Worm (Caenorhabditis elegans): ENCODE results near the gene nep-9.

Gene nep-9

DNA sequence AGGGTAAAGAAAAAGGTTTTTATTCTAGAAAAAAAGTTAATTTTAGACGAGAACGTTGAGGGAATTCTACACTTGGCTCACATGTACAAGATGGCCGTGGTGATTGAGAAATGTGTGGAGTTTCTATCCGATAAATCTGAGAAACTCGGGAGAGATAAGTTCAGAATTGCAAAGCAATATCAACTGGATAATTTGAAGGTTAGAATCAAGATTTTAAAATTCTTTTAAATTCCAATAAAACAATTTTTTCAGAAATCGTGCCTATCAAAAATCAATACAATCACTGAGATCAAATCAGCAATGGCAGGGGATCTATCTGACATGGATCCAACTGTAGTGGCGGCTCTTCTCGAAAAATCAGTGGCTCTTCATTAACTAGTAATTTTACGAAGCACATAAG is 20.8 kb downstream of the nep-9 start, which contains the start of gene Y49F6C.2:
Gene Y49F6C.2, plus strand, starts transcription at position 301 of the 400 bp plus-strand sequence.
- TF ChIP-seq dao-5 (tag; optimal IDR thresholded peaks at IDR 0.05) (no peak), W03F9.2 (tag; optimal IDR thresholded peaks at IDR 0.05) (no peak), him-1 (tag; optimal IDR thresholded peaks at IDR 0.05) (no peak)

DNA sequence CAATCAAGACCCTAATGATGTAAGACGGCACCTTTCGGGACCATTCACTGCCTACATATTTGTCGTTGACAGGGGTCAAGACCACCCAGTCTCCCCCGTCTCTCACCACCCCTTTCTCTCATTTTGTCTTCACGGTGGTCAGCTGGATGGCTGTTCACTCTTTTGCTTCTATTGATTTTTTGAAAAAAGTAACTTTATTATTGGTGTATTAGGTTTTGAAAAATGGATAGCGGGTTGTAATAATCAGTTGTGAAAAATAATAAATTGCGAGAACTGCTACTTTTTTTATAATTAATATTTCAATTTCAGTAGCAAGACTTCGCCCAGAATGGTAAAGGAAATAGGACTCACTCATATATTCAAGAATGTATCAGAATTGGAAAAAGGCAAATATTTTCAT is 22.3 kb downstream of the nep-9 start, which contains the start of gene bath-9:
Gene bath-9, plus strand, starts transcription at position 301 of the 400 bp plus-strand sequence.
- no peak for TF ChIP-seq dao-5 (tag; optimal IDR thresholded peaks at IDR 0.05)
- TF ChIP-seq W03F9.2 (tag; optimal IDR thresholded peaks at IDR 0.05): no peak
- no peak for TF ChIP-seq him-1 (tag; optimal IDR thresholded peaks at IDR 0.05)

DNA sequence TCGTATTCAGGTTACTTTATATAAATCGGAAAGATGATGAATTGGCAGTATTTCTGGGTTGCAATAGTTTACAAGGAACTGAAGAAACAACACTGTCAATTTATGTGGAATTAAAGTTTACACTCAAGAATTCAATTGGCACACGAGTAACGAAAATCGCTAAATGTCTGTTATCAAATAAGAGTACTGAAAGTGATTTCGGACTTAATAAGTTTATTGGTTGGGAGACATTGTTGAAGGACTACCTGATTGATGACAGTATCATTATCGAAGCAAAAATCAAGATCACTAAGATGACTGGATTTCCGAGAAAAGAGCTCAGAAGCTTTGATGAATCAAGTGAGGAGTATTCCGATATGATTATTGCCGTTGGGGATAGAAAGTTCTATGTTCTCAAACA is 23.8 kb downstream of the nep-9 start:
- TF ChIP-seq W03F9.2 (tag; optimal IDR thresholded peaks at IDR 0.05) (no peak), dao-5 (tag; optimal IDR thresholded peaks at IDR 0.05) (no peak), him-1 (tag; optimal IDR thresholded peaks at IDR 0.05) (no peak)

DNA sequence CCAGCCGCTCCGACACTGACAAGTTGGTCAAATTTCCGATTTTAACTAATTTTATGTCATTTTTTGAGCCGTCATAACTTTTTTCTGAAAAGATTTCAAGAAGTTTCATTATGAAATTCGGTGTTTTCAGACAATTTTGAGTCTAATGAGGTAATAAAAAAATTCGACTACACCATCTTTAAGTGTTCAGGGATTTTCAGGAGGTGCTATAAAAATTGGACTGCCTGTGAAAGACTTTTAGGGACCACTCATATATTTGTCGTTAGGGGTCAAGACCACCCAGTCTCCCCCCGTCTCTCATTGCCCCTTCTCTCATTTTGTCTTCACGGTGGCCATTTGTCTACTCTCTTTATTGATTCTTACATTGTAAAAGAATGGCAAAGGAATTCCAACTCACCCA is 24.3 kb downstream of the nep-9 start, which contains the start of gene bath-10:
Gene bath-10, plus strand, starts transcription at position 301 of the 400 bp plus-strand sequence.
- TF ChIP-seq him-1 (tag; optimal IDR thresholded peaks at IDR 0.05): no peak
- TF ChIP-seq dao-5 (tag; optimal IDR thresholded peaks at IDR 0.05): no peak
- no peak for TF ChIP-seq W03F9.2 (tag; optimal IDR thresholded peaks at IDR 0.05)

DNA sequence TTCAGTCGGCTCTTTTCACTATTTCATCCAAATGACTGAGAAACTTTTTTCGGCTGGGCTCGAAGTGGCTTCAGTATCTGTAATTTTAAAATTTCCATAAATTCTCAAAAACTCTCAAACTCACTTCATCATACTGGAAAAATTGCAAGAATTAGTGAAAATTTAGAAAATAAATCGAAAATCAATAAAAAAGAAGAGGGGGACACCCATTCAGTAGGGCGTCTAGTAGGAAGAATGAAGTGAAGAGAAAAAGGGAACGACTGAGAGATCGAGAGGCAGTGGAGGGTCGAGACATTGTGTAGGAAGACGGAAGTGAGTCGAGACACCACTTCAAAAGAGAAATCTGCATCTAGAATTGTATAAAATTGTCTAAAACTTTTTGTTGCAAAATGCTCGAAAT is 25.2 kb downstream of the nep-9 start:
- no peak for TF ChIP-seq W03F9.2 (tag; optimal IDR thresholded peaks at IDR 0.05)

DNA sequence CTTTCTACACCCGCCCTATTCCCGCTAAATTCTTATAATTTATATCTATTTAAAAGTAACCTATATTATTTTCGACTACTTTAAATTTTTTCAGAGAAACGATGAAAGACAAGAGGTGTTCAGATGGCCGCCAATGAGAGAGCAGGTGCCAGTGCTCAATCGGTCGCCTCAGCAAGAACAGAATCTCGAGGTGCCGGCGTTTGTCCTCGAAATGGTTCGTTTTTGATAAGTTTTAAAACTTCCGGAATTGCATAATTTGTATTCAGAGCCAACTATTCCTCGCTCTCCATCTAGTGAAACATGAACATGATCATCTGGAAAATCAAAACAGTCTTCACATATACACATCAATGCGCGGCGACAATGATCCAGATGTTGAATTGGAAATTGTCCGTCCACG is 28.1 kb downstream of the nep-9 start, which contains the start of gene bath-23:
Gene bath-23, plus strand, starts transcription at position 301 of the 400 bp plus-strand sequence.
- TF ChIP-seq dao-5 (tag; optimal IDR thresholded peaks at IDR 0.05) (no peak), him-1 (tag; optimal IDR thresholded peaks at IDR 0.05) (no peak), W03F9.2 (tag; optimal IDR thresholded peaks at IDR 0.05) (no peak)

DNA sequence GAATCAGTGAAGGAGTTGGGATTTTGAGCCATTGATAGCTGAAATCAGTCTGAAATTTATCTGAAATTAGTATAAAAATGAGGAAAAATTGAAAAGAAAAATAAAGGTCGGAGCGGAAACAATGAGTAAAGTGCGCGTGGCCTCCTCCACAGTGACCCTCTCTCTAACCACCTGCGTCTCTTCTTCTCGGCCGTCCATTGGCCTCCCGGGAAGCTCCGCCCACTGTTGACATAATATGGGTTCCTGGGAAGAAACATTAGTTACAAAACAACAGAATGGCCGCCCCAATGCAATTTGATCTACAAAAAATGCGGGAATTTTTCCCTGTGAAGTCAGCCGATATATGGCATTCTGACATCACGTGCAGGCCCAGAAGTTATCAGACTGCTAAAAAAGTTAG is 29.1 kb downstream of the nep-9 start, which contains the start of gene Y49F6C.8:
Gene Y49F6C.8, minus strand, starts transcription at position 51 of the 400 bp plus-strand sequence.
- TF ChIP-seq him-1 (tag; optimal IDR thresholded peaks at IDR 0.05): no peak
- no peak for TF ChIP-seq dao-5 (tag; optimal IDR thresholded peaks at IDR 0.05)
- no peak for TF ChIP-seq W03F9.2 (tag; optimal IDR thresholded peaks at IDR 0.05)

DNA sequence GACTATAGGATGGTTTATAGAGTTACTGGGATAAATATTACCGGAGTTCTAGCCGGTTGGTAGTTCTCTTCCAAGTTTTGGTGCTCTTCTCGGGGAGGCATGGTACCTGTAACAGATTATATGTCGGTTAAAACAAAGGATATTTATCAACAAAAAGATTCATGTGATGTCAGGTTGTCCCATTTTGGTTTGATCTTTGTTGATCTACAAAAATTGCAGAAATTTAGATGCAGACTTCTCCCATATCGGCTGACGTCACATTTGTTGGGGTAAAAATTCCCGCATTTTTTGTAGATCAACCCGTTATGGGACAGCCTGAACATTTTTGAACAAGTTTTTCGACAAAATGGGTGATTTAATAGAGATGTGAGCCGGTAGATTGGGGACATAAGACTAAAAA is 31.0 kb downstream of the nep-9 start, which contains the start of gene Y49F6C.7:
Gene Y49F6C.7, minus strand, starts transcription at position 101 of the 400 bp plus-strand sequence.
- no peak for TF ChIP-seq him-1 (tag; optimal IDR thresholded peaks at IDR 0.05)
- TF ChIP-seq dao-5 (tag; optimal IDR thresholded peaks at IDR 0.05): no peak
- no peak for TF ChIP-seq W03F9.2 (tag; optimal IDR thresholded peaks at IDR 0.05)

DNA sequence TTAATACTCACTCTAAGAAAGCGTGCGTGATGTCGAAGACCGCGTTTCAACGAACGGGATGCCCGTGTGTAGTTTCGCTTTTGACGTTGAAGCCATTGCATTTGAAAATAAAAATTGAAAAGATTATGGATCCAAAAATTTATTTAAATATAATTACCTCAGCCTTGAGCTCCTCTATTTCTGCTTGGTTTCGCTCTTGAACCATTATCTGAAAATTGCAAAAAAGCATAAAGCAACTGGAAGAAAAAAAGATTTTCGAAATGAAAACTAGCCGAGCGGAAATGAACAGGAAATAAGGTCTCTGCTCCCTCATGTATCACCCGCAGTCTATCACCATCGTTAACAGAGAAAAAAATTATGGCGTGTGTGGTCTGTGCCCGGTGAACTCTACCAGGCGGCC is 32.0 kb downstream of the nep-9 start, which contains the start of gene Y49F6C.6:
Gene Y49F6C.6, minus strand, starts transcription at position 101 of the 400 bp plus-strand sequence.
- no peak for TF ChIP-seq dao-5 (tag; optimal IDR thresholded peaks at IDR 0.05)
- TF ChIP-seq him-1 (tag; optimal IDR thresholded peaks at IDR 0.05): no peak
- no peak for TF ChIP-seq W03F9.2 (tag; optimal IDR thresholded peaks at IDR 0.05)

DNA sequence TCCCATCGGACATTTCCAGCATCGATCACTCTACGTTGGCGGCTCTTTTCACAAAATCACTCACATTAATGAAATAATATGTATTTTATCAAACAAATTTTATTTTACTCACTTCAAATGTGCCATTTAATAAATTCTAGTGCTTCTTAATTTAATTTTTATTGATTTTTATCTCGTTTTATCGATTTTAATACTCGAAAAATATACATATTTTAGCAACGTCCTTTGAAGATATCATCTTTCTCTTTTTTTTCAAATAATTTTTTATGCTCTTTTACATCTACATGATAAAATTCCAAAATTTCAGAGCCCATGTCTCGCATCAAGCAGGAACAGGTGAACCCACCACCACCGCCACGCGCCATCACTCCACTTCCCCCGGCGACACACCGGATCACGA is 40.3 kb downstream of the nep-9 start, which contains the start of the genes lido-14 and bath-27:
Gene lido-14, plus strand, starts transcription at position 301 of the 400 bp plus-strand sequence.
Gene bath-27, plus strand, starts transcription at position 306 of the 400 bp plus-strand sequence.
- TF ChIP-seq dao-5 (tag; optimal IDR thresholded peaks at IDR 0.05): no peak
- no peak for TF ChIP-seq him-1 (tag; optimal IDR thresholded peaks at IDR 0.05)
- TF ChIP-seq W03F9.2 (tag; optimal IDR thresholded peaks at IDR 0.05): no peak

DNA sequence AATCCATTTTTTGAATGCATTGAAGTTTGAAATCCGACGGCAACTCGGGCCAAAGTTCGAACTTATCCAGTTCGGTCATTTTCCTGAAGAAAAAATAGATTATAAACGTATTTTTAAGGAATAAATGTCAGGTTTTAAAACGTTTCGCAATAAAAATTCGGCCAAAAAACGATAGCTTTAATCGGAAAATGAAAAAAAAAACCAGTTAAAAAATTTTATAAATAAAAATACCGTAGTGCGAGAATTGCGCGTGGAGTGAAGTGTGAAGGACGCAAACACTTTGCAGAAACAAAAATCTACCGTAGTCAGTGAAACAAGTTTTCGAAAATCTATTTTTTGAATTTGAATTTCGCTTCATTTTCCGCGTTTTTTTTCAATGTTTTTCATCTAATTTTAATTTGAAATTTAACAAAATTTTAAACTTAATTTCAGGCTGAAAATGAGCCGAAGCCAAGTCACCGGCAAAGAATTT is 49.3 kb downstream of the nep-9 start, which contains the start of gene F14D2.8:
Gene F14D2.8, minus strand, starts transcription at position 51 of the 472 bp plus-strand sequence.
- TF ChIP-seq him-1 (tag; optimal IDR thresholded peaks at IDR 0.05) (no peak), dao-5 (tag; optimal IDR thresholded peaks at IDR 0.05) (no peak), W03F9.2 (tag; optimal IDR thresholded peaks at IDR 0.05) (no peak)

DNA sequence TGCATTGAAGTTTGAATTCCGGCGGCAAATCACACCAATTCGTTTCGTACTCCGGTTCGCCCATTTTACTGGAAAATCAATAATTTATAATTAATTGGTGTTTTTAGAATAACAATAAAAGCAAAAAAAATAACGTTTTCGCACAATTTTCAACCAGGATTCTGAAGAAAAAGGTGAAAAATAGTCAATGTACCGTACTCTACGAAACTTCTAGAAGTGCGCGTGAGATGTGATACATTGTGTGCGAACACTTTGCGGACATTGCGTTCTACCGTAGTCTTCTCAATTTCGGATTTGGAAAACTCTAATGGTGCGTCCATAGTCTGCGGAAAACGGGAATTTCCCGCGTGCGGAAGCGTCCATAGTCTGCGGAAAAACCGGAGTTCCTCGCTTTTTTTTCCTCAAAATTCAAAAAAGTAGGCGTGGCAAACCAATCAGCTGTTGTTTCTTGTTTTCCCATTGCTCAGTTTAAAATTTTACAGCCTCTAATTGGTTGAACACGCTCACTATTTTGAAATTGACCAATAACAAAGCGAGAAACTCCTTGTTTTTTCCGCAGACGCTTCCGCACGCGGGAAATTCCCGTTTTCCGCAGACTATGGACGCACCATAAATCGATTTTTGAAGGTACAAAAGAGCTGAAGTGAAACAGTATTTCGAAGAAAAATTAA is 51.0 kb downstream of the nep-9 start, which contains the start of the genes F14D2.14 and bath-29:
Gene F14D2.14, minus strand, starts transcription at position 51 of the 671 bp plus-strand sequence.
Gene bath-29, plus strand, starts transcription at position 621 of the 671 bp plus-strand sequence.
- TF ChIP-seq dao-5 (tag; optimal IDR thresholded peaks at IDR 0.05): no peak
- TF ChIP-seq W03F9.2 (tag; optimal IDR thresholded peaks at IDR 0.05): no peak
- TF ChIP-seq him-1 (tag; optimal IDR thresholded peaks at IDR 0.05): no peak

DNA sequence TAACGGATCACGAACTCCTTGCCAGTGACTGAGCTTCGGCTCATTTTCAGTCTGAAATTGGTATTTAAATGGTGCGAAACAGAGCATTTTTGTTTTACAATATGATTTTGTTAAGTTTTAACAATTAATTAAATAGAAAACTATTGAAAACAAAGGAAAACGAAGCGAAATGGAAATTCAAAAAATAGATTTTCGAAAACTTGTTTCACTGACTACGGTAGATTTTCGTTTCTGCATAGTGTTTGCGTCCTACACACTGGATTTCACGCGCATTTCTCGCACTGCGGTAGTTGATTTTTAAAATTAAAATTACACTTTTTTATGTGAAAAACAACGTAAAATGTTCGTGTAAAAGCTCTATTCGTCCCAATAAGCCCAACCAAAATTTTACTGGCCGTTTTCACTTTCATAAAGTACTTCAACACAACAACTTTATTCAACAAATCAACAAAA is 52.8 kb downstream of the nep-9 start, which contains the start of gene bath-30:
Gene bath-30, minus strand, starts transcription at position 51 of the 453 bp plus-strand sequence.
- no peak for TF ChIP-seq him-1 (tag; optimal IDR thresholded peaks at IDR 0.05)
- TF ChIP-seq dao-5 (tag; optimal IDR thresholded peaks at IDR 0.05): no peak
- no peak for TF ChIP-seq W03F9.2 (tag; optimal IDR thresholded peaks at IDR 0.05)

Measured in whole organism, L4/young adult.